Worm (Caenorhabditis elegans) whole organism, L1 larva: ENCODE measurements around the gene F21D12.3.

Experiments used
- C04F5.9 ChIP-seq: sonication (generic microtip); optimal IDR thresholded peaks from 2 replicates; lab custom pipeline; 2016; ENCODE audit warnings: missing genetic modification characterization, missing compliant biosample characterization
- C34B4.2 ChIP-seq: sonication (generic microtip); optimal IDR thresholded peaks from 2 replicates; lab custom pipeline; 2017; ENCODE audit warnings: mild to moderate bottlenecking, missing genetic modification characterization, missing compliant biosample characterization
- aha-1 ChIP-seq: fragments of 150-350 bp; optimal IDR thresholded peaks from 2 replicates; lab custom pipeline; 2014; ENCODE audit warnings: missing biosample characterization, missing genetic modification characterization
- aly-2 ChIP-seq: fragments of 150-350 bp; optimal IDR thresholded peaks from 2 replicates; lab custom pipeline; 2014; ENCODE audit warnings: missing biosample characterization, missing genetic modification characterization
- blmp-1 ChIP-seq: fragments of 150-350 bp; optimal IDR thresholded peaks from 2 replicates; lab custom pipeline; 2014; ENCODE audit warnings: missing biosample characterization, missing genetic modification characterization
- ceh-82 ChIP-seq, 3 experiments: fragments of 150-350 bp in 1 of 3; sonication (generic microtip) in 2 of 3; optimal IDR thresholded peaks; 2 replicates each; lab custom pipeline; 2014 to 2017; ENCODE audit warnings: missing biosample characterization in 3 of 3, missing genetic modification characterization in 3 of 3
- ceh-88 ChIP-seq: fragments of 200-800 bp; sonication (Bioruptor generic); IDR thresholded peaks from 2 replicates; pipeline ENCODE4 v1.3.6; 2022; ENCODE audit warnings: missing genetic modification characterization, missing compliant biosample characterization
- dpl-1 ChIP-seq, 3 experiments: fragments of 150-350 bp in 2 of 3; sonication (generic microtip) in 1 of 3; optimal IDR thresholded peaks; 2 replicates each; lab custom pipeline; 2014 to 2017; ENCODE audit warnings: missing biosample characterization in 3 of 3, missing genetic modification characterization in 3 of 3, missing genetic modification reagents in 3 of 3
- efl-1 ChIP-seq, 4 experiments: fragments of 150-350 bp; optimal IDR thresholded peaks in 3 of 4; peaks in 1 of 4; 1 replicate in 1 of 4; 2 replicates in 3 of 4; lab custom pipeline; 2014; ENCODE audit warnings: missing biosample characterization in 2 of 4, missing genetic modification characterization in 2 of 4, missing genetic modification reagents in 2 of 4
- egl-27 ChIP-seq, 2 experiments: fragments of 150-350 bp in 1 of 2; sonication (generic microtip); optimal IDR thresholded peaks; 3 replicates each; lab custom pipeline; 2017 to 2018; ENCODE audit warnings: missing biosample characterization in 2 of 2, missing genetic modification characterization in 2 of 2, missing genetic modification reagents in 2 of 2
- ets-5 ChIP-seq: fragments of 200-800 bp; sonication (Bioruptor generic); IDR thresholded peaks from 2 replicates; pipeline ENCODE4 v1.3.6; 2022; ENCODE audit warnings: missing genetic modification characterization, missing compliant biosample characterization
- fkh-4 ChIP-seq: sonication (generic microtip); optimal IDR thresholded peaks from 2 replicates; lab custom pipeline; 2016; ENCODE audit warnings: missing compliant biosample characterization, missing genetic modification characterization, borderline replicate concordance
- isw-1 ChIP-seq: fragments of 200-800 bp; sonication (Bioruptor generic); IDR thresholded peaks from 2 replicates; pipeline ENCODE4 v1.3.6; 2022; ENCODE audit warnings: missing genetic modification characterization, missing compliant biosample characterization
- lin-14 ChIP-seq: fragments of 200-800 bp; sonication (Bioruptor generic); optimal IDR thresholded peaks from 2 replicates; lab custom pipeline; 2018; ENCODE audit warnings: mild to moderate bottlenecking, missing genetic modification characterization, moderate library complexity, missing compliant biosample characterization
- lin-35 ChIP-seq, 2 experiments: fragments of 150-350 bp; optimal IDR thresholded peaks; 2 replicates each; lab custom pipeline; 2014; ENCODE audit warnings: missing biosample characterization in 2 of 2, missing genetic modification characterization in 2 of 2, missing genetic modification reagents in 2 of 2
- lin-39 ChIP-seq: fragments of 150-350 bp; optimal IDR thresholded peaks from 2 replicates; lab custom pipeline; 2014; ENCODE audit warnings: missing biosample characterization, missing genetic modification reagents, missing genetic modification characterization
- lir-3 ChIP-seq: sonication (generic microtip); optimal IDR thresholded peaks from 2 replicates; lab custom pipeline; 2016; ENCODE audit warnings: mild to moderate bottlenecking, missing genetic modification characterization, moderate library complexity, missing compliant biosample characterization; ENCODE audit not compliant: poor library complexity
- lsy-2 ChIP-seq, 2 experiments: fragments of 150-350 bp; optimal IDR thresholded peaks; 2 replicates each; lab custom pipeline; 2014; ENCODE audit warnings: missing biosample characterization in 2 of 2, missing genetic modification characterization in 2 of 2
- nhr-71 ChIP-seq: sonication (generic microtip); optimal IDR thresholded peaks from 2 replicates; lab custom pipeline; 2016; ENCODE audit warnings: mild to moderate bottlenecking, missing genetic modification characterization, moderate library complexity, missing compliant biosample characterization
- nhr-77 ChIP-seq: fragments of 150-350 bp; optimal IDR thresholded peaks from 2 replicates; lab custom pipeline; 2014; ENCODE audit warnings: missing biosample characterization, missing genetic modification characterization
- nhr-84 ChIP-seq: sonication (generic microtip); optimal IDR thresholded peaks from 2 replicates; lab custom pipeline; 2017; ENCODE audit warnings: missing biosample characterization, missing genetic modification characterization
- nhr-85 ChIP-seq: sonication (generic microtip); peaks from one replicate; lab custom pipeline; 2016; ENCODE audit warnings: missing genetic modification characterization, inconsistent platforms, missing compliant biosample characterization
- nhr-90 ChIP-seq: sonication (generic microtip); optimal IDR thresholded peaks from 2 replicates; lab custom pipeline; 2016; ENCODE audit warnings: mild to moderate bottlenecking, missing genetic modification characterization, missing compliant biosample characterization; ENCODE audit not compliant: poor library complexity
- pax-3 ChIP-seq: fragments of 200-800 bp; sonication (Bioruptor generic); optimal IDR thresholded peaks from 2 replicates; lab custom pipeline; 2018; ENCODE audit warnings: mild to moderate bottlenecking, missing genetic modification characterization, moderate library complexity, missing compliant biosample characterization
- rnt-1 ChIP-seq: sonication (generic microtip); optimal IDR thresholded peaks from 2 replicates; lab custom pipeline; 2016; ENCODE audit warnings: mild to moderate bottlenecking, missing genetic modification characterization, moderate library complexity, missing compliant biosample characterization
- skn-1 ChIP-seq: fragments of 150-350 bp; optimal IDR thresholded peaks from 2 replicates; lab custom pipeline; 2014; ENCODE audit warnings: missing biosample characterization, missing genetic modification characterization
- snu-23 ChIP-seq: sonication (generic microtip); optimal IDR thresholded peaks from 2 replicates; lab custom pipeline; 2016; ENCODE audit warnings: missing genetic modification characterization, missing compliant biosample characterization
- sptf-1 ChIP-seq: fragments of 150-350 bp; optimal IDR thresholded peaks from 2 replicates; lab custom pipeline; 2014; ENCODE audit warnings: missing biosample characterization, missing genetic modification characterization
- swsn-7 ChIP-seq: sonication (generic microtip); optimal IDR thresholded peaks from 2 replicates; lab custom pipeline; 2016; ENCODE audit warnings: missing genetic modification characterization, missing compliant biosample characterization
- unc-30 ChIP-seq: sonication (generic microtip); optimal IDR thresholded peaks from 2 replicates; lab custom pipeline; 2017; ENCODE audit warnings: missing biosample characterization, missing genetic modification characterization
- unc-62 ChIP-seq: fragments of 150-350 bp; optimal IDR thresholded peaks from 2 replicates; lab custom pipeline; 2014; ENCODE audit warnings: missing biosample characterization, missing genetic modification reagents, missing genetic modification characterization
- vab-15 ChIP-seq: sonication (generic microtip); optimal IDR thresholded peaks from 2 replicates; lab custom pipeline; 2017; ENCODE audit warnings: missing genotype, mild to moderate bottlenecking, missing genetic modification characterization, missing compliant biosample characterization
- xbp-1 ChIP-seq: sonication (generic microtip); optimal IDR thresholded peaks from 2 replicates; lab custom pipeline; 2016; ENCODE audit warnings: missing genetic modification characterization, missing compliant biosample characterization

F21D12.3 gene

DNA sequence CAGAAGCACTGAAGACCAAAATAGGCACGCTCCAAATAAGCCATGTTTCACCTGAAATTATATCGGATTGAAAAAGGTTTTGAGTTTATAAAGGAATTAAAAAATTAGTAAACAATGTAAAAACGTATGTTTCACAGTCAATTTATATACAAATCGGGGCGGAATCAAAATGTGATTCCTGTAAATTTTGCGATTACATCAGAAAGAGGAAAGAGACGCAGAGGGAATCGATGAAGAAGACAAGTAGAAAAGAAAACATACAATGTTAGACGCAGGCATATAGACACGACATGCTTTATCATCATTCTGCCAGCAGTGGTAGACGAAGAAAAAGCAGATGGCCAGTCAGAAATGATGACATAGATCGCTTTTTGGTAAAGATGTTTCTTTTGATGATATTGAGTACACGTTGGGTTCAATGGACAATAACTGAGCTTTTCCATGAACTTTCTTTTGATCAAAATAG lies 40.2 kb upstream of the F21D12.3 start, which contains the start of gene msra-1 (continued):
- no peak for TF ChIP-seq C34B4.2 (tag; lab: Kevin White, UChicago)
- peak; percentile 32 for TF ChIP-seq lir-3 (tag; lab: Kevin White, UChicago)
- TF ChIP-seq egl-27 (tag; optimal IDR thresholded peaks at IDR 0.05; lab: Kevin White, UChicago) = no peak

ce11 chrII:7358489-7358943 lies 34.7 kb upstream of the F21D12.3 start, which contains the start of gene insc-1:
TSS of gene insc-1 (plus strand) at chrII:7358893.
- TF ChIP-seq sptf-1 (tag; lab: Kevin White, UChicago) = no peak
- TF ChIP-seq blmp-1 = peak; percentile 97

DNA sequence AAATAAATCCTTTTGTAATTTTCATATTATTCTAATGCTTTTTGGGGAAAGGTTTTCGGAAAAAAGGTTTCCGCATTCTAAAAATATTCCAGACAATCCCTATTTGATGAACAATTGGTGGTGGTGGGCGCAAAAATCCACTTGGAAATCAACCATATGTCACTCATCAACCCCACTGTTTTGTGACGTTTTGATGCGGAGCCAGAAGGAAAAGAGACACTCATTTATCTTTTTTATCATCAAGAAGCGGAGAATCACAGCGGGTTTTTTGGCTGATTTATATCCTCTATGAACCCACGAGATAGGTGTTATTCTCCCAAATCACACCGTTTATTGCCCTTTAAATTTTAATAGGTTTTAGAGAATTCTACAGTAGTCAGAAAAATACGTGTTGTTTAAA lies 33.4 kb upstream of the F21D12.3 start:
- no peak for TF ChIP-seq efl-1 (optimal IDR thresholded peaks at IDR 0.05; lab: Kevin White, UChicago)
- TF ChIP-seq efl-1 (GFP tag; optimal IDR thresholded peaks at IDR 0.05 in 1 of 2; lab: Kevin White, UChicago) = no peak
- peak; percentile 30 for TF ChIP-seq lin-14 (GFP tag; lab: Kevin White, UChicago)
- TF ChIP-seq rnt-1 = peak; percentile 68
- peak; percentile 8 for TF ChIP-seq nhr-71 (tag; lab: Kevin White, UChicago)

ce11 chrII:7356773-7357172 lies 32.9 kb upstream of the F21D12.3 start:
- TF ChIP-seq dpl-1 (GFP tag; optimal IDR thresholded peaks at IDR 0.05; lab: Kevin White, UChicago) = peak; percentile 9 to 42 (median 33)
- TF ChIP-seq lin-35 (GFP tag; optimal IDR thresholded peaks at IDR 0.05; lab: Kevin White, UChicago) = peak; percentile 26 to 58
- TF ChIP-seq blmp-1 = peak; percentile 44
- TF ChIP-seq efl-1 (optimal IDR thresholded peaks at IDR 0.05; lab: Kevin White, UChicago) = peak; percentile 38 to 51
- TF ChIP-seq efl-1 (GFP tag; optimal IDR thresholded peaks at IDR 0.05 in 1 of 2; lab: Kevin White, UChicago) = peak; percentile 27 to 65
- TF ChIP-seq aha-1 = no peak
- TF ChIP-seq fkh-4 (tag; lab: Kevin White, UChicago) = no peak
- peak; percentile 34 for TF ChIP-seq skn-1 (tag; lab: Kevin White, UChicago)
- no peak for TF ChIP-seq unc-30
- TF ChIP-seq nhr-84 (tag; lab: Kevin White, UChicago) = no peak
- peak; percentile 67 for TF ChIP-seq xbp-1 (tag; lab: Kevin White, UChicago)
- no peak for TF ChIP-seq ets-5 (GFP tag; lab: Robert Waterston, UW)
- TF ChIP-seq ceh-82 (tag; optimal IDR thresholded peaks at IDR 0.05; lab: Kevin White, UChicago) = peak in 1 of 3 experiments; percentile 37
- peak; percentile 5 for TF ChIP-seq nhr-85
- peak; percentile 30 for TF ChIP-seq snu-23 (GFP tag; lab: Kevin White, UChicago)
- TF ChIP-seq ceh-88 (GFP tag; lab: Robert Waterston, UW) = no peak
- TF ChIP-seq lsy-2 (tag; optimal IDR thresholded peaks at IDR 0.05; lab: Kevin White, UChicago) = peak in 1 of 2 experiments; percentile 80
- TF ChIP-seq isw-1 (GFP tag; lab: Robert Waterston, UW) = no peak

- no peak for TF ChIP-seq nhr-77 (tag; lab: Kevin White, UChicago)
- no peak for TF ChIP-seq vab-15
- TF ChIP-seq nhr-85 = no peak
- TF ChIP-seq nhr-90 (tag; lab: Kevin White, UChicago) = no peak
- TF ChIP-seq blmp-1 = no peak
- no peak for TF ChIP-seq lin-35 (GFP tag; optimal IDR thresholded peaks at IDR 0.05; lab: Kevin White, UChicago)
- TF ChIP-seq dpl-1 (GFP tag; optimal IDR thresholded peaks at IDR 0.05; lab: Kevin White, UChicago) = no peak
- no peak for TF ChIP-seq C04F5.9
- TF ChIP-seq nhr-71 (tag; lab: Kevin White, UChicago) = no peak
- TF ChIP-seq aly-2 (tag; lab: Kevin White, UChicago) = no peak
- no peak for TF ChIP-seq lin-39 (tag; lab: Kevin White, UChicago)
- no peak for TF ChIP-seq unc-62 (GFP tag; lab: Kevin White, UChicago)
- no peak for TF ChIP-seq lir-3 (tag; lab: Kevin White, UChicago)
- TF ChIP-seq nhr-84 (tag; lab: Kevin White, UChicago) = no peak
- TF ChIP-seq pax-3 = no peak
- TF ChIP-seq swsn-7 (tag; lab: Kevin White, UChicago) = no peak
These were observed 32.5 kb upstream of the F21D12.3 start, which contains the start of gene haf-2 for ce11 chrII:7356326-7356725. TSS of gene haf-2 (minus strand) at chrII:7356426.
